Fruit fly (Drosophila melanogaster) whole organism, embryonic: ENCODE measurements around the gene snky.

ENCODE experiments used
- CG10979 ChIP-seq: fragments of 200-800 bp; sonication (Bioruptor generic); optimal IDR thresholded peaks from 2 replicates; lab custom pipeline; 2018; ENCODE audit warnings: missing biosample characterization, mild to moderate bottlenecking, missing genetic modification characterization, moderate library complexity
- CG12659 ChIP-seq: fragments of 200-800 bp; sonication (Bioruptor generic); optimal IDR thresholded peaks from 3 replicates; lab custom pipeline; 2017; ENCODE audit warnings: mild to moderate bottlenecking, missing biosample characterization, missing genetic modification reagents, missing genetic modification characterization
- CG12769 ChIP-seq: fragments of 200-800 bp; sonication (Bioruptor generic); optimal IDR thresholded peaks from 2 replicates; lab custom pipeline; 2019; ENCODE audit warnings: missing biosample characterization, mild to moderate bottlenecking, missing genetic modification characterization, moderate library complexity
- CG14050 ChIP-seq: fragments of 200-800 bp; sonication (Bioruptor generic); IDR thresholded peaks from 3 replicates; pipeline ENCODE4 v1.3.6; 2022; ENCODE audit warnings: missing biosample characterization, missing genetic modification characterization
- CG14965 ChIP-seq: fragments of 200-800 bp; sonication (Bioruptor generic); optimal IDR thresholded peaks from 2 replicates; lab custom pipeline; 2016; ENCODE audit warnings: missing biosample characterization, missing genetic modification characterization, borderline replicate concordance
- CG15011 ChIP-seq: fragments of 200-800 bp; sonication (Bioruptor generic); optimal IDR thresholded peaks from 3 replicates; lab custom pipeline; 2018; ENCODE audit warnings: missing biosample characterization, mild to moderate bottlenecking, missing genetic modification characterization
- CG1647 ChIP-seq: fragments of 200-800 bp; sonication (Bioruptor generic); optimal IDR thresholded peaks from 3 replicates; lab custom pipeline; 2016; ENCODE audit warnings: missing biosample characterization, missing genetic modification characterization
- CG1792 ChIP-seq: fragments of 200-800 bp; sonication (Bioruptor generic); optimal IDR thresholded peaks from 2 replicates; lab custom pipeline; 2016; ENCODE audit warnings: missing biosample characterization, missing genetic modification characterization
- CG2202 ChIP-seq: fragments of 200-800 bp; sonication (Bioruptor generic); optimal IDR thresholded peaks from 2 replicates; lab custom pipeline; 2018; ENCODE audit warnings: missing biosample characterization, mild to moderate bottlenecking, missing genetic modification characterization
- CG31441 ChIP-seq: fragments of 200-800 bp; sonication (Bioruptor generic); IDR thresholded peaks from 2 replicates; pipeline ENCODE4 v1.3.6; 2022; ENCODE audit warnings: missing biosample characterization, missing genetic modification characterization
- CG32532 ChIP-seq: fragments of 200-800 bp; sonication (Bioruptor generic); IDR thresholded peaks from 2 replicates; pipeline ENCODE4 v1.3.6; 2022; ENCODE audit warnings: missing biosample characterization, missing genetic modification characterization
- CG3281 ChIP-seq: fragments of 200-800 bp; sonication (Bioruptor generic); optimal IDR thresholded peaks from 3 replicates; lab custom pipeline; 2017; ENCODE audit warnings: missing biosample characterization, mild to moderate bottlenecking, missing genetic modification characterization
- CG33213 ChIP-seq: fragments of 200-800 bp; sonication (Bioruptor generic); optimal IDR thresholded peaks from 3 replicates; lab custom pipeline; 2016; ENCODE audit warnings: missing biosample characterization, missing genetic modification characterization
- CG42726 ChIP-seq: fragments of 200-800 bp; sonication (Bioruptor generic); IDR thresholded peaks from 2 replicates; pipeline ENCODE4 v1.3.6; 2022; ENCODE audit warnings: missing biosample characterization, missing genetic modification characterization; ENCODE audit not compliant: partially characterized antibody
- CG4820 ChIP-seq: fragments of 200-800 bp; sonication (Bioruptor generic); optimal IDR thresholded peaks from 3 replicates; lab custom pipeline; 2016; ENCODE audit warnings: missing biosample characterization, missing genetic modification characterization
- CG5953 ChIP-seq: fragments of 200-800 bp; sonication (Bioruptor generic); IDR thresholded peaks from 2 replicates; pipeline ENCODE4 v1.3.6; 2022; ENCODE audit warnings: missing biosample characterization, missing genetic modification characterization
- CG6654 ChIP-seq: fragments of 200-800 bp; sonication (Bioruptor generic); optimal IDR thresholded peaks from 2 replicates; lab custom pipeline; 2017; ENCODE audit warnings: missing biosample characterization, mild to moderate bottlenecking, missing genetic modification characterization
- CG8478 ChIP-seq: fragments of >200 bp; optimal IDR thresholded peaks from 2 replicates; lab custom pipeline; 2018
- CG9817 ChIP-seq: fragments of 200-800 bp; sonication (Bioruptor generic); optimal IDR thresholded peaks from 2 replicates; lab custom pipeline; 2018; ENCODE audit warnings: missing biosample characterization, mild to moderate bottlenecking, missing genetic modification characterization, moderate library complexity
- CkIIα-i1 ChIP-seq: fragments of 200-800 bp; sonication (Bioruptor generic); IDR thresholded peaks from 2 replicates; pipeline ENCODE4 v1.3.6; 2022; ENCODE audit warnings: missing biosample characterization, missing genetic modification characterization
- Deaf1 ChIP-seq: fragments of 200-800 bp; optimal IDR thresholded peaks from 3 replicates; lab custom pipeline; 2019; ENCODE audit warnings: missing biosample characterization, mild to moderate bottlenecking, missing genetic modification characterization, moderate library complexity
- Dref ChIP-seq: fragments of 200-800 bp; sonication (Bioruptor generic); IDR thresholded peaks from 2 replicates; pipeline ENCODE4 v1.3.6; 2022; ENCODE audit warnings: missing biosample characterization, missing genetic modification characterization
- E2f2 ChIP-seq: fragments of 200-800 bp; sonication (Bioruptor generic); IDR thresholded peaks from 2 replicates; pipeline ENCODE4 v1.3.6; 2022; ENCODE audit warnings: missing biosample characterization, missing genetic modification characterization
- Hey ChIP-seq: fragments of 200-800 bp; sonication (Bioruptor generic); optimal IDR thresholded peaks from 3 replicates; lab custom pipeline; 2018; ENCODE audit warnings: missing biosample characterization, mild to moderate bottlenecking, missing genetic modification characterization
- Hr3 ChIP-seq: fragments of 200-800 bp; sonication (Bioruptor generic); optimal IDR thresholded peaks from 3 replicates; lab custom pipeline; 2016; ENCODE audit warnings: missing biosample characterization, missing genetic modification characterization
- Hr39 ChIP-seq: fragments of >200 bp; optimal IDR thresholded peaks from 2 replicates; lab custom pipeline; 2017
- Hsf ChIP-seq: fragments of 200-800 bp; sonication (Bioruptor generic); optimal IDR thresholded peaks from 3 replicates; lab custom pipeline; 2016; ENCODE audit warnings: missing biosample characterization, missing genetic modification characterization
- NFAT ChIP-seq: fragments of 200-800 bp; sonication (Bioruptor generic); IDR thresholded peaks from 2 replicates; pipeline ENCODE4 v1.3.6; 2022; ENCODE audit warnings: missing biosample characterization, missing genetic modification characterization
- Neu2 ChIP-seq: fragments of 200-800 bp; sonication (Bioruptor generic); optimal IDR thresholded peaks from 3 replicates; lab custom pipeline; 2016; ENCODE audit warnings: missing biosample characterization, missing genetic modification characterization, borderline replicate concordance
- Sox100B ChIP-seq: fragments of 200-800 bp; sonication (Bioruptor generic); optimal IDR thresholded peaks from 3 replicates; lab custom pipeline; 2018; ENCODE audit warnings: missing biosample characterization, mild to moderate bottlenecking, missing genetic modification characterization
- Sry-β ChIP-seq: fragments of 200-800 bp; sonication (Bioruptor generic); optimal IDR thresholded peaks from 2 replicates; lab custom pipeline; 2018; ENCODE audit warnings: missing biosample characterization, mild to moderate bottlenecking, missing genetic modification characterization, moderate library complexity
- Vsx1 ChIP-seq: fragments of 200-800 bp; sonication (Bioruptor generic); optimal IDR thresholded peaks from 2 replicates; lab custom pipeline; 2017; ENCODE audit warnings: missing biosample characterization, mild to moderate bottlenecking, missing genetic modification characterization, missing genetic modification reagents
- ash1 ChIP-seq: fragments of 200-800 bp; sonication (Bioruptor generic); optimal IDR thresholded peaks from 2 replicates; lab custom pipeline; 2018; ENCODE audit warnings: missing biosample characterization, mild to moderate bottlenecking, missing genetic modification characterization
- ato ChIP-seq: fragments of 200-800 bp; sonication (Bioruptor generic); IDR thresholded peaks from 2 replicates; pipeline ENCODE4 v1.3.6; 2022; ENCODE audit warnings: missing biosample characterization, missing genetic modification characterization; ENCODE audit not compliant: partially characterized antibody
- bcd ChIP-seq: fragments of 200-800 bp; sonication (Bioruptor generic); optimal IDR thresholded peaks from 2 replicates; lab custom pipeline; 2017; ENCODE audit warnings: missing biosample characterization, mild to moderate bottlenecking, missing genetic modification characterization
- bowl ChIP-seq: fragments of 200-800 bp; sonication (Bioruptor generic); IDR thresholded peaks from 2 replicates; pipeline ENCODE4 v1.3.6; 2022; ENCODE audit warnings: missing biosample characterization, missing genetic modification characterization
- chm ChIP-seq: fragments of 200-800 bp; sonication (Bioruptor generic); IDR thresholded peaks from 2 replicates; pipeline ENCODE4 v1.3.6; 2022; ENCODE audit warnings: missing biosample characterization, missing genetic modification characterization
- crc ChIP-seq: fragments of 200-800 bp; sonication (Bioruptor generic); optimal IDR thresholded peaks from 2 replicates; lab custom pipeline; 2016; ENCODE audit warnings: missing biosample characterization, missing genetic modification characterization
- crp ChIP-seq, 2 experiments: fragments of 200-800 bp; sonication (Bioruptor generic); optimal IDR thresholded peaks; 2 replicates in 1 of 2; 3 replicates in 1 of 2; lab custom pipeline; 2017; ENCODE audit warnings: missing biosample characterization in 2 of 2, missing genetic modification characterization in 2 of 2, mild to moderate bottlenecking in 1 of 2, moderate library complexity in 1 of 2
- dimm ChIP-seq: fragments of 200-800 bp; sonication (Bioruptor generic); IDR thresholded peaks from 2 replicates; pipeline ENCODE4 v1.3.6; 2022; ENCODE audit warnings: missing biosample characterization, missing genetic modification characterization
- eve ChIP-seq, 2 experiments: fragments of >200 bp; optimal IDR thresholded peaks; 2 replicates each; lab custom pipeline; 2017; ENCODE audit warnings: missing biosample characterization in 2 of 2, missing genetic modification characterization in 2 of 2
- fu2 ChIP-seq: fragments of 200-800 bp; sonication (Bioruptor generic); optimal IDR thresholded peaks from 2 replicates; lab custom pipeline; 2016; ENCODE audit warnings: missing biosample characterization, missing genetic modification characterization
- gsb-n ChIP-seq: fragments of 200-800 bp; sonication (Bioruptor generic); optimal IDR thresholded peaks from 3 replicates; lab custom pipeline; 2018; ENCODE audit warnings: missing biosample characterization, mild to moderate bottlenecking, missing genetic modification characterization
- gt ChIP-seq: fragments of 200-800 bp; sonication (Bioruptor generic); IDR thresholded peaks from 2 replicates; pipeline ENCODE4 v1.3.6; 2022; ENCODE audit warnings: missing biosample characterization, missing genetic modification characterization
- ham ChIP-seq: fragments of 200-800 bp; sonication (Bioruptor generic); IDR thresholded peaks from 2 replicates; pipeline ENCODE4 v1.3.6; 2022; ENCODE audit warnings: missing biosample characterization, missing genetic modification characterization
- lab ChIP-seq: fragments of 200-800 bp; sonication (Bioruptor generic); optimal IDR thresholded peaks from 3 replicates; lab custom pipeline; 2017; ENCODE audit warnings: missing biosample characterization, missing genetic modification characterization, mild to moderate bottlenecking, moderate library complexity, missing genetic modification reagents
- pita ChIP-seq: fragments of 200-800 bp; sonication (Bioruptor generic); optimal IDR thresholded peaks from 2 replicates; lab custom pipeline; 2017; ENCODE audit warnings: missing biosample characterization, mild to moderate bottlenecking, missing genetic modification characterization
- pum ChIP-seq: fragments of 200-800 bp; sonication (Bioruptor generic); optimal IDR thresholded peaks from 2 replicates; lab custom pipeline; 2016; ENCODE audit warnings: missing biosample characterization, missing genetic modification characterization
- sima ChIP-seq: fragments of 200-800 bp; sonication (Bioruptor generic); optimal IDR thresholded peaks from 2 replicates; lab custom pipeline; 2016; ENCODE audit warnings: missing biosample characterization, missing genetic modification characterization
- sisA ChIP-seq: fragments of 200-800 bp; sonication (Bioruptor generic); IDR thresholded peaks from 2 replicates; pipeline ENCODE4 v1.3.6; 2022; ENCODE audit warnings: missing biosample characterization, missing genetic modification characterization
- sna ChIP-seq: fragments of 200-800 bp; sonication (Bioruptor generic); IDR thresholded peaks from 2 replicates; pipeline ENCODE4 v1.3.6; 2022; ENCODE audit warnings: missing biosample characterization, missing genetic modification characterization; ENCODE audit not compliant: partially characterized antibody
- wek ChIP-seq: fragments of 200-800 bp; sonication (Bioruptor generic); optimal IDR thresholded peaks from 3 replicates; lab custom pipeline; 2018; ENCODE audit warnings: missing biosample characterization, mild to moderate bottlenecking, missing genetic modification characterization, moderate library complexity

Gene snky

dm6 chr3L:13197551-13197950, 23.3 kb downstream of the snky start (continued):
- TF ChIP-seq sisA (GFP tag; lab: Robert Waterston, UW) = peak; percentile 38
- TF ChIP-seq gt = no peak
- no peak for TF ChIP-seq CG8478 (lab: Kevin White, UChicago)
- no peak for TF ChIP-seq Hey (tag; lab: Kevin White, UChicago)
- TF ChIP-seq crp (GFP tag; optimal IDR thresholded peaks at IDR 0.05; lab: Kevin White, UChicago) = no peak
- peak; percentile 45 for TF ChIP-seq Hr3 (GFP tag; lab: Kevin White, UChicago)
- peak; percentile 30 for TF ChIP-seq CG1792
- no peak for TF ChIP-seq ash1
- TF ChIP-seq bowl = no peak
- no peak for TF ChIP-seq CG6654 (GFP tag; lab: Kevin White, UChicago)
- TF ChIP-seq CG4820 (GFP tag; lab: Kevin White, UChicago) = peak; percentile 66
- peak; percentile 43; the same call in 1 of the 2 replicates for TF ChIP-seq CG32532 (GFP tag; lab: Robert Waterston, UW)
- peak; percentile 50 for TF ChIP-seq lab
- no peak for TF ChIP-seq pita (GFP tag; lab: Kevin White, UChicago)
- no peak for TF ChIP-seq sima
- TF ChIP-seq CG12659 (GFP tag; lab: Kevin White, UChicago) = peak; percentile 13
- TF ChIP-seq Hsf (GFP tag; lab: Kevin White, UChicago) = no peak
- TF ChIP-seq ato (GFP tag; lab: Robert Waterston, UW) = no peak
- TF ChIP-seq CG31441 (GFP tag; lab: Robert Waterston, UW) = peak; percentile 67
- no peak for TF ChIP-seq CG1647 (GFP tag; lab: Kevin White, UChicago)
- TF ChIP-seq chm (GFP tag; lab: Robert Waterston, UW) = no peak
- no peak for TF ChIP-seq bcd (GFP tag; lab: Kevin White, UChicago)
- TF ChIP-seq CG14965 (GFP tag; lab: Kevin White, UChicago) = no peak
- peak; percentile 42; the same call in 1 of the 2 replicates for TF ChIP-seq E2f2
- peak; percentile 54 for TF ChIP-seq CG12769 (tag; lab: Kevin White, UChicago)
- TF ChIP-seq CG5953 (GFP tag; lab: Robert Waterston, UW) = 0 out of 2 replicates have a peak, but pooled peaks have one; percentile 22
- peak; percentile 40 for TF ChIP-seq CG3281
- peak; percentile 64 for TF ChIP-seq gsb-n
- TF ChIP-seq CG33213 = no peak
- peak; percentile 15 for TF ChIP-seq CG2202
- TF ChIP-seq pum (GFP tag; lab: Kevin White, UChicago) = no peak
- TF ChIP-seq CG9817 (tag; lab: Kevin White, UChicago) = no peak
- peak; percentile 31 for TF ChIP-seq Deaf1
- TF ChIP-seq fu2 = no peak
- peak; percentile 81 for TF ChIP-seq CG10979
- TF ChIP-seq Sry-β (GFP tag; lab: Kevin White, UChicago) = no peak
- no peak for TF ChIP-seq Hr39
- TF ChIP-seq CkIIα-i1 (GFP tag; lab: Robert Waterston, UW) = no peak
- TF ChIP-seq CG42726 (GFP tag; lab: Robert Waterston, UW) = no peak
- TF ChIP-seq Neu2 (GFP tag; lab: Kevin White, UChicago) = no peak
- TF ChIP-seq sna = no peak
- no peak for TF ChIP-seq Dref (GFP tag; lab: Robert Waterston, UW)
- no peak for TF ChIP-seq dimm
- peak; percentile 14 for TF ChIP-seq Vsx1 (GFP tag; lab: Kevin White, UChicago)
- no peak for TF ChIP-seq NFAT
- no peak for TF ChIP-seq crc (GFP tag; lab: Kevin White, UChicago)
- TF ChIP-seq ham (GFP tag; lab: Robert Waterston, UW) = no peak
- peak in 1 of 2 experiments; percentile 72 for TF ChIP-seq eve (GFP tag; optimal IDR thresholded peaks at IDR 0.05; lab: Kevin White, UChicago)
- TF ChIP-seq CG15011 (GFP tag; lab: Kevin White, UChicago) = no peak
- TF ChIP-seq CG14050 (GFP tag; lab: Robert Waterston, UW) = 0 out of 3 replicates have a peak, but pooled peaks have one; percentile 18
- TF ChIP-seq Sox100B (GFP tag; lab: Kevin White, UChicago) = peak; percentile 52
- no peak for TF ChIP-seq wek (GFP tag; lab: Kevin White, UChicago)
